Fruit fly (Drosophila melanogaster) whole organism, adult: ENCODE results near the gene SdhC.
A peak's percentile ranks its signal among the peaks of the same experiment; 100 is the strongest.

ENCODE experiments used
- CG11617 ChIP-seq: fragments of 200-800 bp; sonication (Bioruptor generic); optimal IDR thresholded peaks from 2 replicates; lab custom pipeline; 2017; ENCODE audit warnings: mild to moderate bottlenecking, missing biosample characterization, missing genetic modification reagents, missing genetic modification characterization
- CG14711 ChIP-seq: fragments of 200-800 bp; sonication (Bioruptor generic); optimal IDR thresholded peaks from 2 replicates; lab custom pipeline; 2018; ENCODE audit warnings: missing biosample characterization, mild to moderate bottlenecking, missing genetic modification characterization, moderate library complexity
- CG1620 ChIP-seq: fragments of 200-800 bp; sonication (Bioruptor generic); optimal IDR thresholded peaks from 2 replicates; lab custom pipeline; 2016; ENCODE audit warnings: missing biosample characterization, missing genetic modification characterization
- CG33017 ChIP-seq: fragments of 200-800 bp; sonication (Bioruptor generic); optimal IDR thresholded peaks from 2 replicates; lab custom pipeline; 2018; ENCODE audit warnings: missing biosample characterization, mild to moderate bottlenecking, missing genetic modification characterization, moderate library complexity
- CG5204 ChIP-seq: fragments of 200-800 bp; sonication (Bioruptor generic); optimal IDR thresholded peaks from 2 replicates; lab custom pipeline; 2016; ENCODE audit warnings: missing biosample characterization, missing genetic modification characterization
- CG7045 ChIP-seq: fragments of 200-800 bp; sonication (Bioruptor generic); optimal IDR thresholded peaks from 2 replicates; lab custom pipeline; 2017; ENCODE audit warnings: missing biosample characterization, mild to moderate bottlenecking, missing genetic modification characterization
- CG7101 ChIP-seq: fragments of 200-800 bp; sonication (Bioruptor generic); optimal IDR thresholded peaks from 2 replicates; lab custom pipeline; 2018; ENCODE audit warnings: missing biosample characterization, mild to moderate bottlenecking, missing genetic modification characterization, moderate library complexity
- Clk ChIP-seq: fragments of 200-800 bp; sonication (Bioruptor generic); optimal IDR thresholded peaks from 2 replicates; lab custom pipeline; 2017; ENCODE audit warnings: missing biosample characterization, missing genetic modification characterization
- Crg-1 ChIP-seq: fragments of 200-800 bp; sonication (Bioruptor generic); optimal IDR thresholded peaks from 2 replicates; lab custom pipeline; 2016; ENCODE audit warnings: missing biosample characterization, missing genetic modification characterization
- Hr96 ChIP-seq: fragments of 200-800 bp; sonication (Bioruptor generic); optimal IDR thresholded peaks from 2 replicates; lab custom pipeline; 2016; ENCODE audit warnings: missing biosample characterization, missing genetic modification characterization
- Mnt ChIP-seq: fragments of 200-800 bp; sonication (Bioruptor generic); optimal IDR thresholded peaks from 2 replicates; lab custom pipeline; 2016; ENCODE audit warnings: missing biosample characterization, mild to moderate bottlenecking, missing genetic modification characterization
- bab1 ChIP-seq: fragments of 200-800 bp; sonication (Bioruptor generic); optimal IDR thresholded peaks from 3 replicates; lab custom pipeline; 2019; ENCODE audit warnings: missing biosample characterization, mild to moderate bottlenecking, missing genetic modification characterization, moderate library complexity
- cic ChIP-seq: fragments of 200-800 bp; sonication (Bioruptor generic); optimal IDR thresholded peaks from 2 replicates; lab custom pipeline; 2017; ENCODE audit warnings: missing biosample characterization, mild to moderate bottlenecking, missing genetic modification characterization, moderate library complexity
- cnc ChIP-seq, 2 experiments: fragments of >200 bp; optimal IDR thresholded peaks; 2 replicates each; lab custom pipeline; 2017
- kay ChIP-seq: fragments of 200-800 bp; sonication (Bioruptor generic); peaks from one replicate; lab custom pipeline; 2016; ENCODE audit warnings: missing biosample characterization, missing genetic modification characterization, borderline replicate concordance
- ovo ChIP-seq: fragments of 200-800 bp; sonication (Bioruptor generic); optimal IDR thresholded peaks from 2 replicates; lab custom pipeline; 2016; ENCODE audit warnings: missing biosample characterization, missing genetic modification characterization
- pad ChIP-seq: fragments of 200-800 bp; sonication (Bioruptor generic); optimal IDR thresholded peaks from 3 replicates; lab custom pipeline; 2017; ENCODE audit warnings: missing biosample characterization, missing genetic modification characterization, mild to moderate bottlenecking, moderate library complexity, missing genetic modification reagents
- tj ChIP-seq: fragments of 200-800 bp; sonication (Bioruptor generic); optimal IDR thresholded peaks from 3 replicates; lab custom pipeline; 2017; ENCODE audit warnings: missing biosample characterization, mild to moderate bottlenecking, missing genetic modification characterization, moderate library complexity
- toe ChIP-seq: fragments of 200-800 bp; sonication (Bioruptor generic); optimal IDR thresholded peaks from 2 replicates; lab custom pipeline; 2016; ENCODE audit warnings: missing biosample characterization, missing genetic modification characterization

The SdhC gene

DNA sequence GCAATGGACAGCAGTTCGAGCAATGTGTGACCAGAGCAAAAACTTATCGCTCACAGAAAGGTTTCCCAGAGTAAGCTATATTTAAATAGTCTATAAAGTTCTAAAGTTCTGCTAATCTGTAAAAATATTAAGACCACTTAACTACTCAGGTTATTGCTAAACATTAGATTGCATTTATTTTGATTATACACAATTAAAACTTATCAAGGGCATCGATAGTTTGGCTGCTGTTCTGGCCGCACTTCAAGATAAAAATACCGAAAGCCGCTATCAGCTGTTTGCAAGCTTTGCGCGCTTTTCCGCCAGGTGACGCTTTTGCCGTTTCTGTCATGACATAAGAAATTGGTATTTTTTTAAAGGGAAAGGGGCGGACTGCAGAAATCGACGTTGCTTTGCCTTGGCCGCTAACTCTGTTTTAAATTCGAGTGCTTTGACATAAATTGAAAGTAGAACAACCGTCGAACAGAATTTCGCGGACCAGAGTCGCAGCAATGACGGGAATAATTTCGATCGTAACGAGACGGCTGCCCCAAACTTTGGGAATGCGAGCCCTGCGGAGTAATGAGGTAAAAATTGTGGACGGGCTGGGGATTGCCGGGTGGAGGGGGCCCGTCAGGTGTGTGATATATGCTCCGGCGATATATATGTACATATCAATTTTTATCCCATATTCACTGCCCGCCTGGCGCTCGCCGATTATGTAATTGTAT lies 34.5 kb upstream of the SdhC start, which contains the start of the genes CG17734 and CG5214:
TSS of gene CG17734 (minus strand) at position 49 of the 710 bp plus-strand sequence.
TSS of gene CG5214 (plus strand) at position 352 of the 710 bp plus-strand sequence.
- TF ChIP-seq CG14711 (no peak), bab1 (peak; percentile 51), tj (GFP tag; lab: Kevin White, UChicago) (peak; percentile 100), Mnt (GFP tag; lab: Kevin White, UChicago) (peak; percentile 49), CG7101 (tag; lab: Kevin White, UChicago) (peak; percentile 9), cic (GFP tag; lab: Kevin White, UChicago) (peak; percentile 32), CG1620 (GFP tag; lab: Kevin White, UChicago) (peak; percentile 19), Clk (no peak), Hr96 (GFP tag; lab: Kevin White, UChicago) (peak; percentile 44), CG11617 (GFP tag; lab: Kevin White, UChicago) (peak; percentile 30), CG33017 (no peak), CG7045 (no peak), toe (GFP tag; lab: Kevin White, UChicago) (peak; percentile 52)

DNA sequence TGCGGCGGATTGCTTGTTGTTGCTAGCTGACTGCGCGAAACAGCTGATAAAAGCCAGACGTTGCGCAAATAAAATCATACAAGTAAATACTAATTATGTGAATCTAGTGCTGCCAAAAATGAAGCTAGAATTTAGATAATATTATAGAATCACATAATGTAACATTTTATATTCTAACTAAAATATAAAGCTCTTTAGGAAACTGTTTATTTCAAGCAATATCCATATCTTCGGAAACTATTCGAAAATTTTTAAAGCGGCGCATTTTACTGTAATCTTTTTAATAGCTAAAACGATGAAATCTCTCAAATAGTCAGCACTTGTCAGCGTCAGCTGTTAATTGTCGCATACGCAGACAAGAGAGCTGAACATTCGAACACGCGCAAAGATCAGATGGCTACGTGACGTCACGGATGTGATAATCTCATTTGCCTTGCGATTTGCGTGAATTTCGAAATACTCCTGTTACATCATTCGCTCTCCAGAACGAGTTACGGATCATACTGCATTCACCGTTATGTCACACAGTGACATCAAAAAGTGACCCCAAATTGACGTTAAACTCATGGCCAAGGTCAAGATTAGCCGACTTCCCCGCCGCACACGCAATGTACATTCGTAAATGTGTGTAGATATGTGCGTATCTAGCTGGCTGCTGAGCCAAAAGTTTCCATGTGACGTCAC lies 33.5 kb upstream of the SdhC start:
- TF ChIP-seq kay (no peak), pad (GFP tag; lab: Kevin White, UChicago) (peak; percentile 67), CG7101 (tag; lab: Kevin White, UChicago) (peak; percentile 36), cic (GFP tag; lab: Kevin White, UChicago) (peak; percentile 20), ovo (GFP tag; lab: Kevin White, UChicago) (peak; percentile 26), CG5204 (GFP tag; lab: Kevin White, UChicago) (no peak), CG11617 (GFP tag; lab: Kevin White, UChicago) (no peak), Clk (no peak), CG14711 (peak; percentile 37), Mnt (GFP tag; lab: Kevin White, UChicago) (peak; percentile 5), bab1 (peak; percentile 24)

dm6 chr3R:11240891-11241290 lies 31.2 kb upstream of the SdhC start, which contains the start of the genes scpr-B and scpr-A:
Gene scpr-B (minus strand): TSS chr3R:11240991.
Gene scpr-A (plus strand): TSS chr3R:11241183.
- TF ChIP-seq Clk, result no peak
- TF ChIP-seq CG33017, result no peak
- TF ChIP-seq cic (GFP tag; lab: Kevin White, UChicago), result no peak

dm6 chr3R:11237598-11237997 lies 27.9 kb upstream of the SdhC start, which contains the start of gene CG31388:
Gene CG31388 (plus strand): TSS chr3R:11237815.
- TF ChIP-seq Mnt (GFP tag; lab: Kevin White, UChicago) (peak; percentile 34), CG5204 (GFP tag; lab: Kevin White, UChicago) (no peak), CG11617 (GFP tag; lab: Kevin White, UChicago) (no peak), bab1 (peak; percentile 10)

- TF ChIP-seq bab1 (peak; percentile 15), kay (no peak), Mnt (GFP tag; lab: Kevin White, UChicago) (peak; percentile 61)
Measured at dm6 chr3R:11236041-11236440, 26.4 kb upstream of the SdhC start, which contains the start of gene CG31441. Gene CG31441 (plus strand): TSS chr3R:11236286.

DNA sequence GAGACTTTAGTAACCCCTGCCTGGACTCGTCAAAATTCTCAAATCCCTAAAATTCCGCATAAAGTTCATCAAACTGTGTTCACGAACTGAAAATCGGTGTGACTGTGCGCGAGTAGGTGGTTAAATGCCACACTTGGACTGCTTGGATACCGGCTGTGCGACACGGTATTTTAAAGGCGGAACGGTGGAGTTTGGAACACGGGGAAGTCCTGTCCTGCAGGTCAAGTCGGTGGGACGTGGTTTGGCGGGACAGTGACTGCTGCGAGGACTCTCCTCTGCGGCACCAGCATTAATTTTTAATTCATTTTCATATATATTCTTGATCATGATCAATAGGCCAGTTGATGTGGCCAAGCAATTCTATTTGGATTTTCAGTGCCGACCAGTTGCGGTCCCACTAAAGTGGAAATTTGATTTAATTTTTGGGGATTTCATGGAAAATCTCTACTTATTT lies 25.3 kb upstream of the SdhC start, which contains the start of the genes Arfip and CG17721:
TSS of gene Arfip (minus strand) at position 96 of the 454 bp plus-strand sequence.
TSS of gene CG17721 (plus strand) at position 223 of the 454 bp plus-strand sequence.
- TF ChIP-seq cnc (optimal IDR thresholded peaks at IDR 0.05; lab: Kevin White, UChicago) (no peak), toe (GFP tag; lab: Kevin White, UChicago) (no peak), CG7045 (no peak), tj (GFP tag; lab: Kevin White, UChicago) (no peak), Crg-1 (GFP tag; lab: Kevin White, UChicago) (no peak), CG11617 (GFP tag; lab: Kevin White, UChicago) (no peak), Clk (no peak)

- no peak for TF ChIP-seq tj (GFP tag; lab: Kevin White, UChicago)
- peak; percentile 80 for TF ChIP-seq Mnt (GFP tag; lab: Kevin White, UChicago)
- TF ChIP-seq CG14711, result no peak
- TF ChIP-seq CG33017, result no peak
- peak; percentile 29 for TF ChIP-seq bab1
- no peak for TF ChIP-seq Crg-1 (GFP tag; lab: Kevin White, UChicago)
Measured at dm6 chr3R:11231705-11232261, 22.1 kb upstream of the SdhC start, which contains the start of the genes CG17187 and Dph3. Gene CG17187 (minus strand): TSS chr3R:11231879. Gene Dph3 (plus strand): TSS chr3R:11231912.
